Worm (Caenorhabditis elegans): ENCODE results near the gene his-73.

ce11 chrII:13139573-13139972 lies 43.9 kb upstream of the his-73 start:
- TF ChIP-seq lim-6 (tag; optimal IDR thresholded peaks at IDR 0.05) (no peak), pat-9 (tag; optimal IDR thresholded peaks at IDR 0.05) (no peak), F13H6.1 (tag; optimal IDR thresholded peaks at IDR 0.05) (no peak), rnt-1 (tag; optimal IDR thresholded peaks at IDR 0.05) (no peak), lin-11 (tag; optimal IDR thresholded peaks at IDR 0.05) (no peak), T23F11.4 (GFP tag; optimal IDR thresholded peaks at IDR 0.05) (no peak)
